Worm (Caenorhabditis elegans) whole organism, L1 larva: Measurements from ENCODE around the gene nep-2.

Source experiments
- C04F5.9 ChIP-seq: sonication (generic microtip); optimal IDR thresholded peaks from 2 replicates; lab custom pipeline; 2016; ENCODE audit warnings: missing genetic modification characterization, missing compliant biosample characterization
- C34B4.2 ChIP-seq: sonication (generic microtip); optimal IDR thresholded peaks from 2 replicates; lab custom pipeline; 2017; ENCODE audit warnings: mild to moderate bottlenecking, missing genetic modification characterization, missing compliant biosample characterization
- F16B12.6 ChIP-seq: fragments of 150-350 bp; optimal IDR thresholded peaks from 2 replicates; lab custom pipeline; 2014; ENCODE audit warnings: missing biosample characterization, missing genetic modification characterization
- Y116A8C.19 ChIP-seq: sonication (generic microtip); optimal IDR thresholded peaks from 2 replicates; lab custom pipeline; 2016; ENCODE audit warnings: missing compliant biosample characterization, missing genetic modification characterization, borderline replicate concordance
- aha-1 ChIP-seq: fragments of 150-350 bp; optimal IDR thresholded peaks from 2 replicates; lab custom pipeline; 2014; ENCODE audit warnings: missing biosample characterization, missing genetic modification characterization
- alr-1 ChIP-seq: fragments of 200-800 bp; sonication (Bioruptor generic); optimal IDR thresholded peaks from 2 replicates; lab custom pipeline; 2018; ENCODE audit warnings: borderline replicate concordance, mild to moderate bottlenecking, missing genetic modification characterization, missing compliant biosample characterization
- aly-2 ChIP-seq: fragments of 150-350 bp; optimal IDR thresholded peaks from 2 replicates; lab custom pipeline; 2014; ENCODE audit warnings: missing biosample characterization, missing genetic modification characterization
- blmp-1 ChIP-seq: fragments of 150-350 bp; optimal IDR thresholded peaks from 2 replicates; lab custom pipeline; 2014; ENCODE audit warnings: missing biosample characterization, missing genetic modification characterization
- ceh-82 ChIP-seq, 3 experiments: fragments of 150-350 bp in 1 of 3; sonication (generic microtip) in 2 of 3; optimal IDR thresholded peaks; 2 replicates each; lab custom pipeline; 2014 to 2017; ENCODE audit warnings: missing biosample characterization in 3 of 3, missing genetic modification characterization in 3 of 3
- ceh-90 ChIP-seq: sonication (generic microtip); optimal IDR thresholded peaks from 2 replicates; lab custom pipeline; 2016; ENCODE audit warnings: missing genetic modification characterization, missing compliant biosample characterization
- dsc-1 ChIP-seq: sonication (generic microtip); optimal IDR thresholded peaks from 2 replicates; lab custom pipeline; 2016; ENCODE audit warnings: mild to moderate bottlenecking, missing genetic modification characterization, missing compliant biosample characterization
- efl-1 ChIP-seq, 4 experiments: fragments of 150-350 bp; optimal IDR thresholded peaks in 3 of 4; peaks in 1 of 4; 1 replicate in 1 of 4; 2 replicates in 3 of 4; lab custom pipeline; 2014; ENCODE audit warnings: missing biosample characterization in 2 of 4, missing genetic modification characterization in 2 of 4, missing genetic modification reagents in 2 of 4
- egl-27 ChIP-seq, 2 experiments: fragments of 150-350 bp in 1 of 2; sonication (generic microtip); optimal IDR thresholded peaks; 3 replicates each; lab custom pipeline; 2017 to 2018; ENCODE audit warnings: missing biosample characterization in 2 of 2, missing genetic modification characterization in 2 of 2, missing genetic modification reagents in 2 of 2
- elt-2 ChIP-seq: sonication (generic microtip); optimal IDR thresholded peaks from 2 replicates; lab custom pipeline; 2016; ENCODE audit warnings: missing genetic modification characterization, mild to moderate bottlenecking, inconsistent platforms, missing compliant biosample characterization, missing genetic modification reagents
- elt-3 ChIP-seq, 6 experiments: fragments of 150-350 bp in 1 of 6; sonication (generic microtip); optimal IDR thresholded peaks; 2 replicates each; lab custom pipeline; 2017 to 2018; ENCODE audit warnings: missing biosample characterization in 6 of 6, missing genetic modification characterization in 6 of 6, inconsistent platforms in 1 of 6
- fkh-10 ChIP-seq: sonication (generic microtip); optimal IDR thresholded peaks from 2 replicates; lab custom pipeline; 2017; ENCODE audit warnings: missing biosample characterization, missing genetic modification reagents, missing genetic modification characterization
- fos-1 ChIP-seq: fragments of 150-350 bp; optimal IDR thresholded peaks from 2 replicates; lab custom pipeline; 2014; ENCODE audit warnings: missing biosample characterization, missing genetic modification characterization
- hpl-2 ChIP-seq: fragments of 150-350 bp; optimal IDR thresholded peaks from 2 replicates; lab custom pipeline; 2014; ENCODE audit warnings: missing biosample characterization, missing genetic modification reagents, missing genetic modification characterization
- jun-1 ChIP-seq: fragments of 150-350 bp; optimal IDR thresholded peaks from 2 replicates; lab custom pipeline; 2014; ENCODE audit warnings: missing biosample characterization, missing genetic modification reagents, missing genetic modification characterization
- lin-13 ChIP-seq: fragments of 150-350 bp; optimal IDR thresholded peaks from 2 replicates; lab custom pipeline; 2014; ENCODE audit warnings: missing biosample characterization, missing genetic modification reagents, missing genetic modification characterization
- lin-14 ChIP-seq: fragments of 200-800 bp; sonication (Bioruptor generic); optimal IDR thresholded peaks from 2 replicates; lab custom pipeline; 2018; ENCODE audit warnings: mild to moderate bottlenecking, missing genetic modification characterization, moderate library complexity, missing compliant biosample characterization
- lin-15B ChIP-seq: fragments of 150-350 bp; sonication (generic microtip); optimal IDR thresholded peaks from 3 replicates; lab custom pipeline; 2014; ENCODE audit warnings: missing biosample characterization, missing genetic modification characterization
- lir-3 ChIP-seq: sonication (generic microtip); optimal IDR thresholded peaks from 2 replicates; lab custom pipeline; 2016; ENCODE audit warnings: mild to moderate bottlenecking, missing genetic modification characterization, moderate library complexity, missing compliant biosample characterization; ENCODE audit not compliant: poor library complexity
- lsy-2 ChIP-seq, 2 experiments: fragments of 150-350 bp; optimal IDR thresholded peaks; 2 replicates each; lab custom pipeline; 2014; ENCODE audit warnings: missing biosample characterization in 2 of 2, missing genetic modification characterization in 2 of 2
- mab-9 ChIP-seq: fragments of 200-800 bp; sonication (Bioruptor generic); IDR thresholded peaks from 2 replicates; pipeline ENCODE4 v1.3.6; 2022; ENCODE audit warnings: missing genetic modification reagents, missing genetic modification characterization, missing compliant biosample characterization
- mdl-1 ChIP-seq, 2 experiments: fragments of 150-350 bp; optimal IDR thresholded peaks; 2 replicates each; lab custom pipeline; 2014 to 2017; ENCODE audit warnings: missing biosample characterization in 2 of 2, missing genetic modification characterization in 2 of 2, inconsistent platforms in 1 of 2
- mep-1 ChIP-seq: fragments of 150-350 bp; optimal IDR thresholded peaks from 2 replicates; lab custom pipeline; 2014; ENCODE audit warnings: missing biosample characterization, missing genetic modification characterization
- nhr-20 ChIP-seq: sonication (generic microtip); optimal IDR thresholded peaks from 2 replicates; lab custom pipeline; 2016; ENCODE audit warnings: mild to moderate bottlenecking, missing genetic modification characterization, missing compliant biosample characterization
- nhr-237 ChIP-seq: fragments of 150-350 bp; optimal IDR thresholded peaks from 2 replicates; lab custom pipeline; 2014; ENCODE audit warnings: missing biosample characterization, missing genetic modification characterization
- nhr-47 ChIP-seq: sonication (generic microtip); optimal IDR thresholded peaks from 2 replicates; lab custom pipeline; 2016; ENCODE audit warnings: mild to moderate bottlenecking, missing genetic modification characterization, moderate library complexity, missing compliant biosample characterization
- nhr-71 ChIP-seq: sonication (generic microtip); optimal IDR thresholded peaks from 2 replicates; lab custom pipeline; 2016; ENCODE audit warnings: mild to moderate bottlenecking, missing genetic modification characterization, moderate library complexity, missing compliant biosample characterization
- nhr-84 ChIP-seq: sonication (generic microtip); optimal IDR thresholded peaks from 2 replicates; lab custom pipeline; 2017; ENCODE audit warnings: missing biosample characterization, missing genetic modification characterization
- nhr-85 ChIP-seq: sonication (generic microtip); peaks from one replicate; lab custom pipeline; 2016; ENCODE audit warnings: missing genetic modification characterization, inconsistent platforms, missing compliant biosample characterization
- rnt-1 ChIP-seq: sonication (generic microtip); optimal IDR thresholded peaks from 2 replicates; lab custom pipeline; 2016; ENCODE audit warnings: mild to moderate bottlenecking, missing genetic modification characterization, moderate library complexity, missing compliant biosample characterization
- snpc-4 ChIP-seq: fragments of 150-350 bp; optimal IDR thresholded peaks from 2 replicates; lab custom pipeline; 2014; ENCODE audit warnings: missing biosample characterization, missing genetic modification characterization
- sox-4 ChIP-seq: sonication (generic microtip); optimal IDR thresholded peaks from 2 replicates; lab custom pipeline; 2016; ENCODE audit warnings: missing genetic modification characterization, missing compliant biosample characterization
- swsn-7 ChIP-seq: sonication (generic microtip); optimal IDR thresholded peaks from 2 replicates; lab custom pipeline; 2016; ENCODE audit warnings: missing genetic modification characterization, missing compliant biosample characterization
- unc-62 ChIP-seq: fragments of 150-350 bp; optimal IDR thresholded peaks from 2 replicates; lab custom pipeline; 2014; ENCODE audit warnings: missing biosample characterization, missing genetic modification reagents, missing genetic modification characterization
- unc-86 ChIP-seq: sonication (generic microtip); optimal IDR thresholded peaks from 2 replicates; lab custom pipeline; 2016; ENCODE audit warnings: missing genetic modification characterization, missing compliant biosample characterization
- unc-98 ChIP-seq: fragments of 200-800 bp; sonication (Bioruptor generic); IDR thresholded peaks from 2 replicates; pipeline ENCODE4 v1.3.6; 2022; ENCODE audit warnings: missing genetic modification characterization, missing compliant biosample characterization
- vab-15 ChIP-seq: sonication (generic microtip); optimal IDR thresholded peaks from 2 replicates; lab custom pipeline; 2017; ENCODE audit warnings: missing genotype, mild to moderate bottlenecking, missing genetic modification characterization, missing compliant biosample characterization
- xbp-1 ChIP-seq: sonication (generic microtip); optimal IDR thresholded peaks from 2 replicates; lab custom pipeline; 2016; ENCODE audit warnings: missing genetic modification characterization, missing compliant biosample characterization

The nep-2 gene

DNA sequence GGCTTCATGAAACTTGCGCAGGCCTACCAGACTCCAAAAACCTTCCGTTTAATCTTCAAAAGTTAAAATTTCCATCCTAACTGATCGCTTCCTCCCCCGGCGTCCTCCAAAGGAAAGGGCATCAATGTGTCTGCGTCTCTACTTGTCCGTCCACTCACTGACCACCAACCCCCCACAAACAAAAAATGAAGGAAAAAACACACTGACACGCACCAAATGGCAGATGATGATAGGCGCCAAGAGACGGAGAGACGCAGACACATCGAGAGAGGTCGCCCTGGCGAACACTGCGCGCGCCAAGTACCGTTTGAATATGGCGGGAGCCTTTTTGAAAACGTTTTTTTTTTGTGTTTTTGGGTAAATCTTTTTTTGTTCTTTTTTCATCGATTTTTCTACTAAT lies 9.2 kb upstream of the nep-2 start (continued):
- TF ChIP-seq unc-62 (GFP tag; lab: Kevin White, UChicago) (no peak), egl-27 (tag; optimal IDR thresholded peaks at IDR 0.05; lab: Kevin White, UChicago) (no peak), aha-1 (tag; lab: Kevin White, UChicago) (no peak), F16B12.6 (tag; lab: Kevin White, UChicago) (no peak), aly-2 (tag; lab: Kevin White, UChicago) (no peak), vab-15 (tag; lab: Kevin White, UChicago) (no peak), jun-1 (no peak), mab-9 (GFP tag; lab: Robert Waterston, UW) (no peak), unc-98 (GFP tag; lab: Robert Waterston, UW) (no peak), dsc-1 (no peak), nhr-20 (tag; lab: Kevin White, UChicago) (no peak), lin-15B (no peak)

DNA sequence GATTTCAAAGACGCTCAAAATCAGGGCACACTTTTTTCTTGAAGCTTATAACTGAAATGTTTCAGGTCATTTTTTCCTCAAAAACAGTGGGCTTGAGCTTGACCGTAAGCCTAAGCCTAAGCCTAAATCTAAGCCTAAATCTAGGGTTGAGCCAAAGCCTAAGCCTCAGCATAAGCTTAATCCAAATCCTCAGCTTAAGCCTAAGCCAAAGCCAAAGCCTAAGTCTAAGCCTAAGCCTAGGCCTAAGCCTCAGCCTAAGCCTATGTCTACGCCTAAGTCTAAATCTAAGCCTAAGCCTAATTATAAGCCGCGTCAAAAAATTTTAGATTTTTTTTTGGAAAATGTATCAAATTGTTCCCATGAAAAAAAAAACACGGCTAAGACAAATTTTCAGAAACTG lies 8.7 kb upstream of the nep-2 start:
- no peak for TF ChIP-seq nhr-237 (tag; lab: Kevin White, UChicago)
- TF ChIP-seq, all 84 proteins: peak for 0

DNA sequence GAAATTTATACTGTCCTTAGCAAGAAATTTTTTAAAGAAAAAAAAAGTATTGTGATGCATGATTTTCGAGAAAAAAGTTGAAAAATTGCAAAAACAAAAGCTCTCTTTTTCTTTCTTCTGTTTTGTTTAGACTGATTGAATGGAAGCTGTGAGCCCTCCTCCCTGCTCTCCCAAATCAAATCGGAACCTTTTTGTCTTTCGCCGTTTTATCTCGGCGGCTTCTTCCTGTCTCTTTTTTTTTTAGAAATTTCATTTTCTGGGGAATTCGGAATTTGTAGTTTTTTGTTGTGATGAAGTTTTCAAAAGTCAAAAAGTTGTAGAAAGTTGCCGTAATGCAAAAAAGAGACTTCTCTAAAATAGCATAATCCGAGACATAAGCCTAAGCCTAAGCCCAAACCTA lies 5.1 kb upstream of the nep-2 start:
- no peak for TF ChIP-seq mdl-1 (tag; optimal IDR thresholded peaks at IDR 0.05; lab: Kevin White, UChicago)
- no peak for TF ChIP-seq C34B4.2 (tag; lab: Kevin White, UChicago)
- TF ChIP-seq ceh-90, result no peak
- peak; percentile 63 for TF ChIP-seq fkh-10 (GFP tag; lab: Kevin White, UChicago)
- TF ChIP-seq lir-3 (tag; lab: Kevin White, UChicago), result no peak
- no peak for TF ChIP-seq aly-2 (tag; lab: Kevin White, UChicago)
- TF ChIP-seq efl-1 (optimal IDR thresholded peaks at IDR 0.05; lab: Kevin White, UChicago), result no peak
- TF ChIP-seq efl-1 (GFP tag; optimal IDR thresholded peaks at IDR 0.05 in 1 of 2; lab: Kevin White, UChicago), result no peak
- TF ChIP-seq nhr-84 (tag; lab: Kevin White, UChicago), result no peak
- peak; percentile 34 for TF ChIP-seq lin-14
- no peak for TF ChIP-seq unc-62 (GFP tag; lab: Kevin White, UChicago)
- no peak for TF ChIP-seq hpl-2 (GFP tag; lab: Kevin White, UChicago)
- TF ChIP-seq unc-86 (tag; lab: Kevin White, UChicago), result no peak

DNA sequence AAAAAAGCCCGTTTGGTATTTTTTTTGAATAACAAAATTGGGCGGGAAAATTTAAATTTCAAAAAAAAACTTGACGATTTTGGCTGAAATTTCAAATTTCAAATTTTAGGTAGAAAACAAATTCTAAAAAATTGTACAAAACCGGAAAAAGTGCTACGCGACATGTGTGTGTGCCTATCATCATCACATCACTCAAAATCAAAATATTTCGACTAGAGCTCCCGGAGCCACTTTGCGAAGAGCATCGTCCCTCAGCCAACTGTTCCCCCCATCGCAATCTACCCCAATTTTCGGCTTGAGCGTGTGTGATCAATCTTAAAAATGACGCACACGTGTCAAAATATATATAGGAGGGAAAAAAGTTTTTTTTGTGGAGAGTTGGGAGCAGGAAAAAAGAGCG lies 1.2 kb upstream of the nep-2 start:
- TF ChIP-seq ceh-90, result no peak
- no peak for TF ChIP-seq xbp-1 (tag; lab: Kevin White, UChicago)
- TF ChIP-seq unc-86 (tag; lab: Kevin White, UChicago), result no peak
- TF ChIP-seq blmp-1 (tag; lab: Kevin White, UChicago), result no peak
- no peak for TF ChIP-seq nhr-85 (tag; lab: Kevin White, UChicago)
- peak; percentile 43 for TF ChIP-seq rnt-1
- no peak for TF ChIP-seq mab-9 (GFP tag; lab: Robert Waterston, UW)
- TF ChIP-seq nhr-71 (tag; lab: Kevin White, UChicago), result peak; percentile 0
- no peak for TF ChIP-seq dsc-1
- peak; percentile 33 for TF ChIP-seq lin-14
- no peak for TF ChIP-seq aha-1 (tag; lab: Kevin White, UChicago)
- TF ChIP-seq ceh-82 (tag; optimal IDR thresholded peaks at IDR 0.05; lab: Kevin White, UChicago), result no peak
- TF ChIP-seq unc-98 (GFP tag; lab: Robert Waterston, UW), result no peak
- no peak for TF ChIP-seq alr-1 (tag; lab: Kevin White, UChicago)
- no peak for TF ChIP-seq lsy-2 (tag; optimal IDR thresholded peaks at IDR 0.05; lab: Kevin White, UChicago)

DNA sequence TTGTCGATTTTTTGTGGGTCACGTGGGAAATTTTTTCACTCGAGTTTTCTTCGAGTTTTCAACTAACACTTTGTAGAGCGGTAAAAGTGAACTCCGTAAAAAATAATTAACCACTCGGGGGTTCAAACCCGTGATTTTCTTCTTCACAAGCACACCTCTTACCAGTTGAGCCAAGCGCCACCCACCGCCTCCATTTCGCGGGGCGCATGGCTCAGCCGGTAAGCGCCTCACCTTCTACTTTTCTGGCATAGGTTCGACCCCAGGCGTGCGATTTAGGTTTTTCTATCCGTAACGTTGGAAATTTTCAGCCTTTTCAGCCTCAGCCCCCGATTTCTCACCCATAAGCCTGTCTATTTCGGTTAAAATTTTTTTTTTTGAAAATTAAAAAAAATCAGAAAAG lies 3.6 kb downstream of the nep-2 start:
- TF ChIP-seq mep-1 (tag; lab: Kevin White, UChicago) (no peak), C04F5.9 (tag; lab: Kevin White, UChicago) (no peak), jun-1 (no peak), unc-62 (GFP tag; lab: Kevin White, UChicago) (no peak), egl-27 (tag; optimal IDR thresholded peaks at IDR 0.05; lab: Kevin White, UChicago) (no peak), nhr-47 (tag; lab: Kevin White, UChicago) (no peak), lin-13 (GFP tag; lab: Kevin White, UChicago) (no peak), Y116A8C.19 (tag; lab: Kevin White, UChicago) (no peak), elt-2 (tag; lab: Kevin White, UChicago) (no peak), mab-9 (GFP tag; lab: Robert Waterston, UW) (no peak), fos-1 (tag; lab: Kevin White, UChicago) (no peak), efl-1 (optimal IDR thresholded peaks at IDR 0.05; lab: Kevin White, UChicago) (no peak), efl-1 (GFP tag; optimal IDR thresholded peaks at IDR 0.05 in 1 of 2; lab: Kevin White, UChicago) (no peak), elt-3 (tag; optimal IDR thresholded peaks at IDR 0.05; lab: Kevin White, UChicago) (no peak), swsn-7 (tag; lab: Kevin White, UChicago) (no peak), sox-4 (tag; lab: Kevin White, UChicago) (no peak), snpc-4 (tag; lab: Kevin White, UChicago) (no peak), C34B4.2 (tag; lab: Kevin White, UChicago) (no peak), unc-86 (tag; lab: Kevin White, UChicago) (no peak)
